Worm (Caenorhabditis elegans) whole organism, early embryonic: ENCODE data around the gene srx-33.

ENCODE experiments used
- B0310.2 ChIP-seq: sonication (generic microtip); optimal IDR thresholded peaks from 2 replicates; lab custom pipeline; 2016; ENCODE audit warnings: mild to moderate bottlenecking, missing genetic modification characterization, missing compliant biosample characterization
- F13C5.2 ChIP-seq: sonication (generic microtip); optimal IDR thresholded peaks from 2 replicates; lab custom pipeline; 2017; ENCODE audit warnings: mild to moderate bottlenecking, missing genetic modification characterization, inconsistent platforms, missing compliant biosample characterization
- ama-1 ChIP-seq: fragments of 150-350 bp; optimal IDR thresholded peaks from 2 replicates; lab custom pipeline; 2014
- flt-1 ChIP-seq: fragments of 200-800 bp; sonication (Bioruptor generic); IDR thresholded peaks from 2 replicates; pipeline ENCODE4 v1.3.6; 2022; ENCODE audit warnings: missing genetic modification characterization, missing compliant biosample characterization
- hnd-1 ChIP-seq: sonication (generic microtip); optimal IDR thresholded peaks from 2 replicates; lab custom pipeline; 2016; ENCODE audit warnings: missing genetic modification characterization, missing compliant biosample characterization

DNA sequence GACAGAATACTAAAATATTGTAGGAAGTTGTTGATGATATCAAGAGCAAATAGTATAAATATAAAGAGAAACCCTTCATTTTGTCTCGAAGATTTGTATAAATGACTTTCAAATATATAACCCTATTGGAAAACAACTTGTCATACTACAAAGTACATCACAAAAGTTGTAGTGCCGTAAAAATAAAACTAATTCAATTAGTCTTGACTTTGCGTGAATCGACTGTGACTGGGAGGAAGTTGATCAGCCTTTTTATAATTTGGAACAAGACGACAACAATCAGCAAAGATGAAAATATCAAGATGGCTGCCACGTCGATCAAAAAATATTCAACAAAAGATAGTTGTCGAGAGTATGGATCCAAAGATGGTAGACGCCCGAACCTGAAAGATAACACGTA, 23.2 kb upstream of the srx-33 start, which contains the start of gene ugt-40:
- no peak for TF ChIP-seq B0310.2 (tag; lab: Kevin White, UChicago)
- TF ChIP-seq ama-1 (lab: Kevin White, UChicago) = no peak
- TF ChIP-seq flt-1 (GFP tag; lab: Robert Waterston, UW) = no peak
- no peak for TF ChIP-seq hnd-1 (tag; lab: Kevin White, UChicago)
- no peak for TF ChIP-seq F13C5.2 (tag; lab: Kevin White, UChicago)
